Worm (Caenorhabditis elegans) whole organism, L3 larva: ENCODE measurements around the gene cri-3.

Experiments
- R02D3.7 ChIP-seq: fragments of 150-350 bp; optimal IDR thresholded peaks from 2 replicates; lab custom pipeline; 2014; ENCODE audit warnings: missing biosample characterization, missing genetic modification characterization
- fkh-10 ChIP-seq: sonication (generic microtip); optimal IDR thresholded peaks from 2 replicates; lab custom pipeline; 2017; ENCODE audit warnings: missing biosample characterization, missing genetic modification reagents, missing genetic modification characterization
- jun-1 ChIP-seq: fragments of 150-350 bp; optimal IDR thresholded peaks from 2 replicates; lab custom pipeline; 2014; ENCODE audit warnings: missing biosample characterization, missing genetic modification reagents, missing genetic modification characterization
- lin-15B ChIP-seq: fragments of 150-350 bp; optimal IDR thresholded peaks from 2 replicates; lab custom pipeline; 2014; ENCODE audit warnings: missing biosample characterization, missing genetic modification characterization
- lin-39 ChIP-seq: fragments of 150-350 bp; optimal IDR thresholded peaks from 2 replicates; lab custom pipeline; 2018; ENCODE audit warnings: missing biosample characterization, missing genetic modification reagents, missing genetic modification characterization
- nhr-11 ChIP-seq: fragments of 150-350 bp; optimal IDR thresholded peaks from 2 replicates; lab custom pipeline; 2014; ENCODE audit warnings: missing biosample characterization, missing genetic modification characterization
- nhr-12 ChIP-seq: fragments of 150-350 bp; optimal IDR thresholded peaks from 2 replicates; lab custom pipeline; 2014; ENCODE audit warnings: missing biosample characterization, missing genetic modification characterization
- nhr-237 ChIP-seq: fragments of 150-350 bp; optimal IDR thresholded peaks from 2 replicates; lab custom pipeline; 2014; ENCODE audit warnings: missing biosample characterization, missing genetic modification characterization
- nhr-25 ChIP-seq: sonication (generic microtip); optimal IDR thresholded peaks from 2 replicates; lab custom pipeline; 2017; ENCODE audit warnings: missing biosample characterization, missing genetic modification characterization
- nhr-77 ChIP-seq: fragments of 150-350 bp; optimal IDR thresholded peaks from 2 replicates; lab custom pipeline; 2014; ENCODE audit warnings: missing biosample characterization, missing genetic modification characterization
- unc-62 ChIP-seq: fragments of 150-350 bp; sonication (generic microtip); optimal IDR thresholded peaks from 4 replicates; lab custom pipeline; 2014; ENCODE audit warnings: missing biosample characterization, missing genetic modification reagents, missing genetic modification characterization

ce11 chrIII:3430667-3431066 is 34.5 kb downstream of the cri-3 start:
- TF ChIP-seq lin-39 (tag; lab: Kevin White, UChicago) = no peak
- TF ChIP-seq fkh-10 = no peak
- no peak for TF ChIP-seq unc-62 (GFP tag; lab: Kevin White, UChicago)
- TF ChIP-seq nhr-11 (tag; lab: Kevin White, UChicago) = no peak
- no peak for TF ChIP-seq nhr-77 (tag; lab: Kevin White, UChicago)
- no peak for TF ChIP-seq lin-15B
- TF ChIP-seq nhr-237 (tag; lab: Kevin White, UChicago) = no peak
- no peak for TF ChIP-seq R02D3.7 (tag; lab: Kevin White, UChicago)
- no peak for TF ChIP-seq nhr-25 (tag; lab: Kevin White, UChicago)
- TF ChIP-seq jun-1 (tag; lab: Kevin White, UChicago) = no peak
- no peak for TF ChIP-seq nhr-12
